Fruit fly (Drosophila melanogaster): ENCODE data around the gene CG10654.

The CG10654 gene

DNA sequence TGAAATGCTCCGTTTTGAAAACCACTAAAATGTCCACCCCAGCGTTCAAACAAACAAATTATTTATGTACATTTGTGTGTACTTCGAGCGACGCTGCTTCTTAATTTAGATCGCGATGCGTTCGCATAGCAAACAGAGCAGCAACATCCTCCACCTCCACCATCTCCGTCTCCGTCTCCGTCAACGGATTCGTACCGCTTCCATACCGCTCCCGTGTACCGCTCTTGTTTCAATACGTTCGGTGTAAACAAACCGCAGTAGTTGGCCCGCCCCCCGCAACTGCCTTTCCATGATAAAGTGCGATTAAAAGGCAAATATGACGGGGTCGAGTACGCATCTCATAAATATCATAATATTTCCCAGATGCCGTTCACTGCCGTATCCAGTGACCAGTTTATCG, 25.4 kb downstream of the CG10654 start, which contains the start of gene CG33725 (continued):
- no peak for TF ChIP-seq CG2875 (GFP tag; optimal IDR thresholded peaks at IDR 0.05)
- peak; percentile 71 for TF ChIP-seq pfk (GFP tag; optimal IDR thresholded peaks at IDR 0.05)
- no peak for TF ChIP-seq Lhr (GFP tag; optimal IDR thresholded peaks at IDR 0.05)
- TF ChIP-seq NK7.1 (GFP tag; optimal IDR thresholded peaks at IDR 0.05), result no peak
- no peak for TF ChIP-seq fu2 (GFP tag; optimal IDR thresholded peaks at IDR 0.05)
- TF ChIP-seq CG15696 (tag; optimal IDR thresholded peaks at IDR 0.05), result peak; percentile 14
- no peak for TF ChIP-seq sna (GFP tag; IDR thresholded peaks at IDR 0.05; ENCODE audit: partially characterized antibody)
- no peak for TF ChIP-seq CG4282 (GFP tag; optimal IDR thresholded peaks at IDR 0.05)
- TF ChIP-seq Rfx (GFP tag; IDR thresholded peaks at IDR 0.05), result no peak
- no peak for TF ChIP-seq unc-4 (GFP tag; IDR thresholded peaks at IDR 0.05; ENCODE audit: partially characterized antibody)
- TF ChIP-seq CG31441 (GFP tag; IDR thresholded peaks at IDR 0.05), result no peak
- TF ChIP-seq Atf6 (GFP tag; IDR thresholded peaks at IDR 0.05), result no peak
- TF ChIP-seq dysf (GFP tag; IDR thresholded peaks at IDR 0.05), result 0 out of 3 replicates have a peak, but pooled peaks have one; percentile 21
- TF ChIP-seq Dip3 (GFP tag; optimal IDR thresholded peaks at IDR 0.05), result no peak

DNA sequence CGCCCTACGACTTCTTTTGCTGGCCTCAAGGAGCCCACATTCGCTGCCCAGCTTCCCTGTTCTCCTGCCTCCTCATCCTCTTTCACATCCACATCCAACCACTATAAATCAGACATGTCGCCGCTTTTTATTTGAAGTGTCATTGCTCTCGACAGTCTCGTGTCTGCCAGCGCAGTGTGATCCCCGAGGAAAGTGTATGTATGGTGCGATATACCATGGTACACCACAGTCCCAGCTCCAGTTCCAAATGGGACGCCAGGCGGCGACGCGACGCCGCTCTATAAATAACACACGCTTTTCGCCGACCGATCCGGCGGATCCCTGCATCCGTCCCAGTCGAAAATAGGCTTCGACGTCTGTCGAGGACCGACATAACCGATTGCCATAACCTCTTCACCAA, 29.4 kb downstream of the CG10654 start:
- TF ChIP-seq Hr78 (GFP tag; optimal IDR thresholded peaks at IDR 0.05) (no peak), slou (GFP tag; optimal IDR thresholded peaks at IDR 0.05) (no peak), CG2199 (GFP tag; IDR thresholded peaks at IDR 0.05) (peak; percentile 71; the same call in 1 of the 3 replicates), D19A (tag; optimal IDR thresholded peaks at IDR 0.05) (peak; percentile 67), repo (GFP tag; optimal IDR thresholded peaks at IDR 0.05) (no peak), Ravus (GFP tag; IDR thresholded peaks at IDR 0.05) (no peak), CG5245 (GFP tag; optimal IDR thresholded peaks at IDR 0.05) (no peak), CG11696 (GFP tag; IDR thresholded peaks at IDR 0.05) (no peak), Med (GFP tag) (peak; percentile 12), Stat92E (GFP tag; optimal IDR thresholded peaks at IDR 0.05) (no peak), Spps (tag; optimal IDR thresholded peaks at IDR 0.05) (no peak), ssp (GFP tag; IDR thresholded peaks at IDR 0.05) (no peak), Ets65A (GFP tag) (peak; percentile 63), Lhr (GFP tag; optimal IDR thresholded peaks at IDR 0.05) (no peak), CG18764 (GFP tag; optimal IDR thresholded peaks at IDR 0.05) (no peak), cwo (GFP tag; optimal IDR thresholded peaks at IDR 0.05) (no peak), CG13296 (GFP tag; optimal IDR thresholded peaks at IDR 0.05) (no peak), Dip3 (GFP tag; optimal IDR thresholded peaks at IDR 0.05) (no peak), exex (tag; optimal IDR thresholded peaks at IDR 0.05) (no peak), bbx (GFP tag; IDR thresholded peaks at IDR 0.05; ENCODE audit: partially characterized antibody) (no peak), oc (tag; optimal IDR thresholded peaks at IDR 0.05) (no peak)

DNA sequence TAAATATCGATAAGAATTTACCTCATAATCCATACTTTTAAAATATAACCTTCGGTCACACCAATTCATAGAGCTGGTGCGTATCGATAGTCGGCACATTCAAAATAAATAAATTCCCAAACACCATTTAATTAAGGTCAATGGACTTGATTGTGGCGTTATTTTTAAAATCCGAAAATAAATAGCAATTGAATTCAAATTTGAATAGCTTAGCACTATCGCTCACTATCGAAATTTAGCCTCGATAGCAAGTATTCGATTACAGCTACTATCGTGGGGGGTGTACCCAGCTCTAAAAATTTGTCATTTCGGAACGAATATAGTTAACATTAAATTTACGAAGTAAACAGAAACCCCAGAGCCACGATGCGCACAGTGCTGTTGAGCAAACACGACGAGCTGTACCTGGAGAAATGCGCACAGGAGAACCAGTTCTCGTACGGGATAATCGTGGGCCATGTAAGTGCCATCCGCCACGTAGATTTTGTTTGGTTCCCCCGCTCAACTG, 36.1 kb downstream of the CG10654 start, which contains the start of gene CG10616:
CG10616 (plus strand) TSS at position 258 of the 508 bp plus-strand sequence.
- TF ChIP-seq CG6654 (GFP tag; optimal IDR thresholded peaks at IDR 0.05), result no peak
- no peak for TF ChIP-seq chn (GFP tag; optimal IDR thresholded peaks at IDR 0.05)
- no peak for TF ChIP-seq cato (GFP tag; optimal IDR thresholded peaks at IDR 0.05; ENCODE audit: borderline replicate concordance)
- no peak for TF ChIP-seq repo (GFP tag; optimal IDR thresholded peaks at IDR 0.05)
- no peak for TF ChIP-seq ara (GFP tag; IDR thresholded peaks at IDR 0.05)
- no peak for TF ChIP-seq zen (tag; optimal IDR thresholded peaks at IDR 0.05)
- TF ChIP-seq CG17912 (GFP tag; optimal IDR thresholded peaks at IDR 0.05), result no peak
- TF ChIP-seq C15 (GFP tag; IDR thresholded peaks at IDR 0.05), result no peak
- TF ChIP-seq Oaz (GFP tag; IDR thresholded peaks at IDR 0.05), result no peak
- TF ChIP-seq ap (GFP tag; IDR thresholded peaks at IDR 0.05), result no peak
- TF ChIP-seq CG4404 (GFP tag; IDR thresholded peaks at IDR 0.05), result no peak
- no peak for TF ChIP-seq CG18476 (GFP tag; optimal IDR thresholded peaks at IDR 0.05)
- no peak for TF ChIP-seq HLH3B (GFP tag; IDR thresholded peaks at IDR 0.05)
- TF ChIP-seq da (GFP tag; optimal IDR thresholded peaks at IDR 0.05), result no peak
- TF ChIP-seq Dek (tag; optimal IDR thresholded peaks at IDR 0.05), result no peak
- TF ChIP-seq dmrt11E (tag; optimal IDR thresholded peaks at IDR 0.05), result no peak
- TF ChIP-seq CG3847 (GFP tag; IDR thresholded peaks at IDR 0.05), result 0 out of 2 replicates have a peak, but pooled peaks have one; percentile 13
- no peak for TF ChIP-seq CG6689 (GFP tag; IDR thresholded peaks at IDR 0.05)
